Worm (Caenorhabditis elegans) whole organism, L1 larva: ENCODE results near the gene hap-1.

ENCODE experiments used
- alr-1 ChIP-seq: fragments of 200-800 bp; sonication (Bioruptor generic); optimal IDR thresholded peaks from 2 replicates; lab custom pipeline; 2018; ENCODE audit warnings: borderline replicate concordance, mild to moderate bottlenecking, missing genetic modification characterization, missing compliant biosample characterization
- ceh-90 ChIP-seq: sonication (generic microtip); optimal IDR thresholded peaks from 2 replicates; lab custom pipeline; 2016; ENCODE audit warnings: missing genetic modification characterization, missing compliant biosample characterization
- egl-27 ChIP-seq, 2 experiments: fragments of 150-350 bp in 1 of 2; sonication (generic microtip); optimal IDR thresholded peaks; 3 replicates each; lab custom pipeline; 2017 to 2018; ENCODE audit warnings: missing biosample characterization in 2 of 2, missing genetic modification characterization in 2 of 2, missing genetic modification reagents in 2 of 2
- jun-1 ChIP-seq: fragments of 150-350 bp; optimal IDR thresholded peaks from 2 replicates; lab custom pipeline; 2014; ENCODE audit warnings: missing biosample characterization, missing genetic modification reagents, missing genetic modification characterization
- nhr-11 ChIP-seq: fragments of 150-350 bp; optimal IDR thresholded peaks from 2 replicates; lab custom pipeline; 2014; ENCODE audit warnings: missing biosample characterization, missing genetic modification characterization
- nhr-28 ChIP-seq: fragments of 150-350 bp; optimal IDR thresholded peaks from 2 replicates; lab custom pipeline; 2014; ENCODE audit warnings: missing biosample characterization, missing genetic modification characterization
- nhr-90 ChIP-seq: sonication (generic microtip); optimal IDR thresholded peaks from 2 replicates; lab custom pipeline; 2016; ENCODE audit warnings: mild to moderate bottlenecking, missing genetic modification characterization, missing compliant biosample characterization; ENCODE audit not compliant: poor library complexity
- snpc-4 ChIP-seq: fragments of 150-350 bp; optimal IDR thresholded peaks from 2 replicates; lab custom pipeline; 2014; ENCODE audit warnings: missing biosample characterization, missing genetic modification characterization
- unc-62 ChIP-seq: fragments of 150-350 bp; optimal IDR thresholded peaks from 2 replicates; lab custom pipeline; 2014; ENCODE audit warnings: missing biosample characterization, missing genetic modification reagents, missing genetic modification characterization

DNA sequence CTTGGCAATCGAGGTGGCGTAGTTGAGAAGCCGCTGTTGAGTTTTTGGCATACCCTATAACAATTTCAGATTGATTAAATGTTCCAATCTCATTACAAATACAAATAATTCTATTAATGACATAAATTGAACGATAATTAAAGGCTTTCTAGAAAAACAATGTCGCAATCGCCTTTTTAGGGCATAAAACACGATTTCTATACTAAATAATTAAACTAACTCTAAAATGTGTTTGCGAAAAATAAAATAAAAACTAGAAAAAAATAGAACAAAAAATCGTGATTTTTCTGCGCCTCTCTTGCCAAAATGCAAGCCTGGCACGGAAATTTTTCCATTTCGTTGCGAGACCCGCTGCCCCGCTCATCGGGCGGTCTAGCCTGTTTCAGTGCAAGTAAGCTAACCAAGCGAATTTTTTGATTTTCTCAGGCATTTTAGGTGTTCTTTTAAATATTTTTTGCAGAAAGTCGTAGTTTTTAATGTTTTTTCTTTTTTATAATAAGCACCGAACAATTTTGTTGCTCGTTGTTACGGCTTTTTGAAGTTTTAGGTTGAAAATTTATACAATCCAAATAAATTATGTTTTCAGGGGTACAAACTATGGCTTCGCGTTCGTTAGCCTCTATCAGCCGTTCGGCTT lies 35.8 kb upstream of the hap-1 start, which contains the start of the genes C34E10.12, C34E10.10 and atp-2:
- TF ChIP-seq alr-1 (tag; lab: Kevin White, UChicago), result no peak
- peak; percentile 73 for TF ChIP-seq jun-1 (tag; lab: Kevin White, UChicago)
- TF ChIP-seq snpc-4, result peak; percentile 46
- peak; percentile 27 for TF ChIP-seq nhr-11 (tag; lab: Kevin White, UChicago)
- TF ChIP-seq nhr-90, result peak; percentile 85
- TF ChIP-seq egl-27 (tag; optimal IDR thresholded peaks at IDR 0.05; lab: Kevin White, UChicago), result no peak
- peak; percentile 31 for TF ChIP-seq ceh-90 (tag; lab: Kevin White, UChicago)
- no peak for TF ChIP-seq nhr-28 (tag; lab: Kevin White, UChicago)
- no peak for TF ChIP-seq unc-62 (GFP tag; lab: Kevin White, UChicago)
